Fruit fly (Drosophila melanogaster) whole organism, prepupa: ENCODE measurements around the gene CG14230.

Source experiments
- Blimp-1 ChIP-seq: fragments of 200-800 bp; sonication (Bioruptor generic); optimal IDR thresholded peaks from 3 replicates; lab custom pipeline; 2017; ENCODE audit warnings: missing biosample characterization, missing genetic modification characterization, mild to moderate bottlenecking, moderate library complexity, missing genetic modification reagents
- CG10631 ChIP-seq: fragments of 200-800 bp; sonication (Bioruptor generic); optimal IDR thresholded peaks from 2 replicates; lab custom pipeline; 2016; ENCODE audit warnings: missing biosample characterization, missing genetic modification characterization
- CG11762 ChIP-seq: fragments of 200-800 bp; sonication (Bioruptor generic); optimal IDR thresholded peaks from 3 replicates; lab custom pipeline; 2016; ENCODE audit warnings: missing biosample characterization, missing genetic modification characterization; ENCODE audit not compliant: insufficient read depth
- CG15336 ChIP-seq: fragments of 200-800 bp; sonication (Bioruptor generic); IDR thresholded peaks from 2 replicates; pipeline ENCODE4 v1.3.6; 2022; ENCODE audit warnings: missing biosample characterization, missing genetic modification characterization
- CG1621 ChIP-seq: fragments of 200-800 bp; sonication (Bioruptor generic); optimal IDR thresholded peaks from 3 replicates; lab custom pipeline; 2018; ENCODE audit warnings: missing biosample characterization, mild to moderate bottlenecking, missing genetic modification characterization
- CG3032 ChIP-seq: fragments of 200-800 bp; optimal IDR thresholded peaks from 2 replicates; lab custom pipeline; 2019; ENCODE audit warnings: missing biosample characterization, mild to moderate bottlenecking, missing genetic modification characterization, moderate library complexity
- CG31627 ChIP-seq: fragments of 200-800 bp; sonication (Bioruptor generic); optimal IDR thresholded peaks from 3 replicates; lab custom pipeline; 2016; ENCODE audit warnings: missing biosample characterization, missing genetic modification characterization
- CG32006 ChIP-seq: fragments of 200-800 bp; sonication (Bioruptor generic); optimal IDR thresholded peaks from 3 replicates; lab custom pipeline; 2017; ENCODE audit warnings: missing biosample characterization, mild to moderate bottlenecking, missing genetic modification characterization
- CG3919 ChIP-seq: fragments of 200-800 bp; sonication (Bioruptor generic); optimal IDR thresholded peaks from 3 replicates; lab custom pipeline; 2016; ENCODE audit warnings: missing biosample characterization, missing genetic modification characterization
- CG6163 ChIP-seq: fragments of 200-800 bp; sonication (Bioruptor generic); IDR thresholded peaks from 3 replicates; pipeline ENCODE4 v1.3.6; 2022; ENCODE audit warnings: missing biosample characterization, missing genetic modification characterization
- CG6276 ChIP-seq: fragments of 200-800 bp; sonication (Bioruptor generic); optimal IDR thresholded peaks from 2 replicates; lab custom pipeline; 2017; ENCODE audit warnings: missing biosample characterization, mild to moderate bottlenecking, missing genetic modification characterization
- CG6792 ChIP-seq: fragments of 200-800 bp; sonication (Bioruptor generic); optimal IDR thresholded peaks from 3 replicates; lab custom pipeline; 2016; ENCODE audit warnings: missing biosample characterization, missing genetic modification characterization
- CG6854 ChIP-seq: fragments of 200-800 bp; sonication (Bioruptor generic); optimal IDR thresholded peaks from 2 replicates; lab custom pipeline; 2017; ENCODE audit warnings: missing biosample characterization, mild to moderate bottlenecking, missing genetic modification characterization
- CG7368 ChIP-seq: fragments of 200-800 bp; sonication (Bioruptor generic); optimal IDR thresholded peaks from 3 replicates; lab custom pipeline; 2016; ENCODE audit warnings: missing biosample characterization, missing genetic modification characterization
- CG8119 ChIP-seq: fragments of 200-800 bp; sonication (Bioruptor generic); IDR thresholded peaks from 3 replicates; pipeline ENCODE4 v1.3.6; 2022; ENCODE audit warnings: missing biosample characterization, missing genetic modification characterization
- CG8319 ChIP-seq: fragments of 200-800 bp; sonication (Bioruptor generic); optimal IDR thresholded peaks from 3 replicates; lab custom pipeline; 2016; ENCODE audit warnings: missing biosample characterization, missing genetic modification characterization
- Eip75B ChIP-seq: fragments of 200-800 bp; sonication (Bioruptor generic); optimal IDR thresholded peaks from 3 replicates; lab custom pipeline; 2016; ENCODE audit warnings: missing biosample characterization, missing genetic modification characterization
- Eip78C ChIP-seq: fragments of 200-800 bp; sonication (Bioruptor generic); peaks from one replicate; lab custom pipeline; 2016; ENCODE audit warnings: missing biosample characterization, missing genetic modification characterization
- Eip93F ChIP-seq: fragments of 200-800 bp; sonication (Bioruptor generic); optimal IDR thresholded peaks from 2 replicates; lab custom pipeline; 2016; ENCODE audit warnings: missing biosample characterization, mild to moderate bottlenecking, missing genetic modification characterization
- Ets21C ChIP-seq: fragments of 200-800 bp; sonication (Bioruptor generic); optimal IDR thresholded peaks from 3 replicates; lab custom pipeline; 2016; ENCODE audit warnings: missing biosample characterization, missing genetic modification characterization
- Ets96B ChIP-seq: fragments of 200-800 bp; optimal IDR thresholded peaks from 2 replicates; lab custom pipeline; 2019; ENCODE audit warnings: missing biosample characterization, mild to moderate bottlenecking, missing genetic modification characterization, moderate library complexity
- Hr39 ChIP-seq: fragments of 200-800 bp; sonication (Bioruptor generic); optimal IDR thresholded peaks from 2 replicates; lab custom pipeline; 2016; ENCODE audit warnings: missing biosample characterization, missing genetic modification characterization
- Hr4 ChIP-seq: fragments of 200-800 bp; sonication (Bioruptor generic); optimal IDR thresholded peaks from 3 replicates; lab custom pipeline; 2016; ENCODE audit warnings: missing biosample characterization, missing genetic modification characterization
- Lpt ChIP-seq: fragments of 200-800 bp; sonication (Bioruptor generic); optimal IDR thresholded peaks from 3 replicates; lab custom pipeline; 2016; ENCODE audit warnings: missing biosample characterization, missing genetic modification characterization
- Met ChIP-seq: fragments of 200-800 bp; sonication (Bioruptor generic); optimal IDR thresholded peaks from 3 replicates; lab custom pipeline; 2016; ENCODE audit warnings: missing biosample characterization, missing genetic modification characterization
- OdsH ChIP-seq: fragments of 200-800 bp; sonication (Bioruptor generic); optimal IDR thresholded peaks from 3 replicates; lab custom pipeline; 2016; ENCODE audit warnings: missing biosample characterization, missing genetic modification characterization
- Sox102F ChIP-seq: fragments of 200-800 bp; sonication (Bioruptor generic); optimal IDR thresholded peaks from 2 replicates; lab custom pipeline; 2016; ENCODE audit warnings: missing biosample characterization, mild to moderate bottlenecking, missing genetic modification characterization
- Sox15 ChIP-seq: fragments of 200-800 bp; sonication (Bioruptor generic); optimal IDR thresholded peaks from 3 replicates; lab custom pipeline; 2016; ENCODE audit warnings: missing biosample characterization, missing genetic modification characterization
- achi ChIP-seq: fragments of 200-800 bp; sonication (Bioruptor generic); optimal IDR thresholded peaks from 3 replicates; lab custom pipeline; 2016; ENCODE audit warnings: missing biosample characterization, missing genetic modification characterization
- cyc ChIP-seq: fragments of 200-800 bp; sonication (Bioruptor generic); optimal IDR thresholded peaks from 3 replicates; lab custom pipeline; 2016; ENCODE audit warnings: missing biosample characterization, missing genetic modification characterization
- dac ChIP-seq: fragments of 200-800 bp; sonication (Bioruptor generic); optimal IDR thresholded peaks from 2 replicates; lab custom pipeline; 2017; ENCODE audit warnings: missing biosample characterization, mild to moderate bottlenecking, missing genetic modification characterization
- dsx ChIP-seq: fragments of 200-800 bp; optimal IDR thresholded peaks from 3 replicates; lab custom pipeline; 2019; ENCODE audit warnings: missing biosample characterization, mild to moderate bottlenecking, missing genetic modification characterization, moderate library complexity; ENCODE audit not compliant: poor library complexity, severe bottlenecking
- eg ChIP-seq: fragments of 200-800 bp; sonication (Bioruptor generic); IDR thresholded peaks from 3 replicates; pipeline ENCODE4 v1.3.6; 2022; ENCODE audit warnings: missing biosample characterization, missing genetic modification characterization
- esn ChIP-seq: fragments of 200-800 bp; sonication (Bioruptor generic); optimal IDR thresholded peaks from 2 replicates; lab custom pipeline; 2016; ENCODE audit warnings: missing biosample characterization, mild to moderate bottlenecking, missing genetic modification characterization, moderate library complexity
- fd59A ChIP-seq: fragments of 200-800 bp; sonication (Bioruptor generic); optimal IDR thresholded peaks from 2 replicates; lab custom pipeline; 2017; ENCODE audit warnings: missing biosample characterization, mild to moderate bottlenecking, missing genetic modification characterization, missing genetic modification reagents
- fd85E ChIP-seq: fragments of 200-800 bp; sonication (Bioruptor generic); optimal IDR thresholded peaks from 3 replicates; lab custom pipeline; 2016; ENCODE audit warnings: missing biosample characterization, missing genetic modification characterization
- fkh ChIP-seq: fragments of 200-800 bp; sonication (Bioruptor generic); optimal IDR thresholded peaks from 3 replicates; lab custom pipeline; 2017; ENCODE audit warnings: missing biosample characterization, mild to moderate bottlenecking, missing genetic modification characterization, moderate library complexity
- lz ChIP-seq: fragments of 200-800 bp; sonication (Bioruptor generic); optimal IDR thresholded peaks from 3 replicates; lab custom pipeline; 2016; ENCODE audit warnings: missing biosample characterization, missing genetic modification characterization
- net ChIP-seq: fragments of 200-800 bp; sonication (Bioruptor generic); optimal IDR thresholded peaks from 3 replicates; lab custom pipeline; 2016; ENCODE audit warnings: missing biosample characterization, missing genetic modification characterization
- pdm3 ChIP-seq: fragments of 200-800 bp; sonication (Bioruptor generic); optimal IDR thresholded peaks from 3 replicates; lab custom pipeline; 2016; ENCODE audit warnings: missing biosample characterization, missing genetic modification characterization
- salr ChIP-seq, 2 experiments: fragments of 200-800 bp; sonication (Bioruptor generic); optimal IDR thresholded peaks; 3 replicates each; lab custom pipeline; 2016 to 2018; ENCODE audit warnings: missing biosample characterization in 2 of 2, missing genetic modification characterization in 2 of 2, mild to moderate bottlenecking in 1 of 2
- spab ChIP-seq: fragments of 200-800 bp; sonication (Bioruptor generic); optimal IDR thresholded peaks from 2 replicates; lab custom pipeline; 2017; ENCODE audit warnings: missing biosample characterization, mild to moderate bottlenecking, missing genetic modification characterization, missing genetic modification reagents
- ss ChIP-seq, 2 experiments: fragments of 200-800 bp; sonication (Bioruptor generic); optimal IDR thresholded peaks; 2 replicates in 1 of 2; 3 replicates in 1 of 2; lab custom pipeline; 2017 to 2018; ENCODE audit warnings: mild to moderate bottlenecking in 2 of 2, missing biosample characterization in 2 of 2, missing genetic modification characterization in 2 of 2, moderate library complexity in 1 of 2
- svp ChIP-seq: fragments of 200-800 bp; sonication (Bioruptor generic); peaks from one replicate; lab custom pipeline; 2016; ENCODE audit warnings: missing biosample characterization, missing genetic modification characterization
- topi ChIP-seq: fragments of 200-800 bp; sonication (Bioruptor generic); optimal IDR thresholded peaks from 3 replicates; lab custom pipeline; 2016; ENCODE audit warnings: missing biosample characterization, missing genetic modification characterization
- vri ChIP-seq: fragments of 200-800 bp; sonication (Bioruptor generic); optimal IDR thresholded peaks from 3 replicates; lab custom pipeline; 2016; ENCODE audit warnings: missing biosample characterization, mild to moderate bottlenecking, missing genetic modification characterization

The CG14230 gene

dm6 chrX:19662583-19663195, 41.3 kb upstream of the CG14230 start:
- TF ChIP-seq CG31627 (GFP tag; lab: Kevin White, UChicago) (no peak), CG15336 (GFP tag; lab: Robert Waterston, UW) (peak; percentile 37; the same call in 1 of the 2 replicates), Hr4 (GFP tag; lab: Kevin White, UChicago) (no peak), Eip78C (no peak), spab (GFP tag; lab: Kevin White, UChicago) (no peak), eg (GFP tag; lab: Robert Waterston, UW) (peak; percentile 53; the same call in 1 of the 3 replicates), CG6854 (peak; percentile 48), Eip93F (GFP tag; lab: Kevin White, UChicago) (no peak), CG1621 (tag; lab: Kevin White, UChicago) (no peak), CG10631 (GFP tag; lab: Kevin White, UChicago) (no peak), dsx (GFP tag; lab: Kevin White, UChicago) (peak; percentile 66), pdm3 (GFP tag; lab: Kevin White, UChicago) (no peak), esn (GFP tag; lab: Kevin White, UChicago) (no peak), CG7368 (peak; percentile 11), Lpt (peak; percentile 20), CG6163 (peak; percentile 60; the same call in 1 of the 3 replicates), lz (GFP tag; lab: Kevin White, UChicago) (no peak), cyc (GFP tag; lab: Kevin White, UChicago) (no peak)

dm6 chrX:19663196-19663858, 40.6 kb upstream of the CG14230 start:
- no peak for TF ChIP-seq vri
- peak; percentile 47 for TF ChIP-seq achi (GFP tag; lab: Kevin White, UChicago)
- peak; percentile 7 for TF ChIP-seq CG31627 (GFP tag; lab: Kevin White, UChicago)
- TF ChIP-seq CG6163, result 0 out of 3 replicates have a peak, but pooled peaks have one; percentile 26
- peak; percentile 64 for TF ChIP-seq Met (GFP tag; lab: Kevin White, UChicago)
- peak; percentile 35 for TF ChIP-seq Hr4 (GFP tag; lab: Kevin White, UChicago)
- peak; percentile 46 for TF ChIP-seq Ets96B (tag; lab: Kevin White, UChicago)
- TF ChIP-seq Blimp-1 (GFP tag; lab: Kevin White, UChicago), result peak; percentile 12
- peak; percentile 66 for TF ChIP-seq esn (GFP tag; lab: Kevin White, UChicago)
- TF ChIP-seq cyc (GFP tag; lab: Kevin White, UChicago), result peak; percentile 24
- peak; percentile 75 for TF ChIP-seq svp
- TF ChIP-seq CG11762, result peak; percentile 28
- no peak for TF ChIP-seq fd85E (GFP tag; lab: Kevin White, UChicago)
- no peak for TF ChIP-seq fkh (GFP tag; lab: Kevin White, UChicago)
- TF ChIP-seq CG3032 (tag; lab: Kevin White, UChicago), result peak; percentile 50
- TF ChIP-seq pdm3 (GFP tag; lab: Kevin White, UChicago), result peak; percentile 55
- peak; percentile 51 for TF ChIP-seq CG3919
- TF ChIP-seq CG32006, result peak; percentile 78
- TF ChIP-seq topi, result peak; percentile 63
- TF ChIP-seq dac (GFP tag; lab: Kevin White, UChicago), result peak; percentile 29
- TF ChIP-seq Eip78C, result peak; percentile 91
- peak; percentile 43 for TF ChIP-seq OdsH (GFP tag; lab: Kevin White, UChicago)
- no peak for TF ChIP-seq Ets21C (GFP tag; lab: Kevin White, UChicago)
- peak; percentile 64 for TF ChIP-seq CG6276
- TF ChIP-seq CG8119 (GFP tag; lab: Robert Waterston, UW), result no peak
- peak; percentile 40 for TF ChIP-seq CG10631 (GFP tag; lab: Kevin White, UChicago)
- TF ChIP-seq CG6792, result peak; percentile 50
- peak; percentile 63 for TF ChIP-seq net
- peak in 1 of 2 experiments; percentile 16 for TF ChIP-seq salr (GFP tag; optimal IDR thresholded peaks at IDR 0.05; lab: Kevin White, UChicago)
- no peak for TF ChIP-seq Sox15
- TF ChIP-seq Sox102F (GFP tag; lab: Kevin White, UChicago), result peak; percentile 45
- no peak for TF ChIP-seq Lpt
- TF ChIP-seq lz (GFP tag; lab: Kevin White, UChicago), result peak; percentile 55
- TF ChIP-seq CG8319 (GFP tag; lab: Kevin White, UChicago), result no peak
- peak; percentile 10; the same call in 1 of the 3 replicates for TF ChIP-seq eg (GFP tag; lab: Robert Waterston, UW)
- peak; percentile 35 for TF ChIP-seq Eip75B (GFP tag; lab: Kevin White, UChicago)
- peak; percentile 56 to 57 for TF ChIP-seq ss (GFP tag; optimal IDR thresholded peaks at IDR 0.05; lab: Kevin White, UChicago)
- TF ChIP-seq fd59A (GFP tag; lab: Kevin White, UChicago), result peak; percentile 55
- peak; percentile 49 for TF ChIP-seq Hr39 (GFP tag; lab: Kevin White, UChicago)
